Fruit fly (Drosophila melanogaster): Measurements from ENCODE around the gene CG7542.

dm6 chr3L:17576886-17577271 is 27.3 kb downstream of the CG7542 start:
- TF ChIP-seq Clk (GFP tag; optimal IDR thresholded peaks at IDR 0.05) (no peak), cnc (optimal IDR thresholded peaks at IDR 0.05) (no peak), bab1 (GFP tag; optimal IDR thresholded peaks at IDR 0.05) (no peak), cic (GFP tag; optimal IDR thresholded peaks at IDR 0.05) (no peak), CG5204 (GFP tag; optimal IDR thresholded peaks at IDR 0.05) (no peak)
